Worm (Caenorhabditis elegans) whole organism, midembryonic: ENCODE results near the gene C04B4.2.
A peak's percentile ranks its signal among the peaks of the same experiment; 100 is the strongest.

Source experiments
- T22C8.4 ChIP-seq: fragments of 200-800 bp; sonication (Bioruptor generic); IDR thresholded peaks from 2 replicates; pipeline ENCODE4 v1.3.6; 2022; ENCODE audit warnings: missing genetic modification characterization, missing compliant biosample characterization
- cog-1 ChIP-seq: sonication (generic microtip); optimal IDR thresholded peaks from 2 replicates; lab custom pipeline; 2016; ENCODE audit warnings: missing genetic modification characterization, missing compliant biosample characterization
- flt-1 ChIP-seq: fragments of 200-800 bp; sonication (Bioruptor generic); IDR thresholded peaks from 2 replicates; pipeline ENCODE4 v1.3.6; 2022; ENCODE audit warnings: missing genetic modification characterization, missing compliant biosample characterization
- klf-2 ChIP-seq: fragments of 200-800 bp; sonication (Bioruptor generic); conservative IDR thresholded peaks from 2 replicates; pipeline ENCODE4 v1.3.6; 2022; ENCODE audit warnings: missing genetic modification reagents, missing genetic modification characterization, missing compliant biosample characterization
- med-1 ChIP-seq: sonication (generic microtip); optimal IDR thresholded peaks from 2 replicates; lab custom pipeline; 2017; ENCODE audit warnings: missing genetic modification characterization, mild to moderate bottlenecking, missing compliant biosample characterization, antibody characterized with exemption, missing genetic modification reagents; ENCODE audit not compliant: insufficient read depth
- ref-1 ChIP-seq: fragments of 200-800 bp; sonication (Bioruptor generic); conservative IDR thresholded peaks from 2 replicates; pipeline ENCODE4 v1.3.6; 2022; ENCODE audit warnings: missing genetic modification reagents, missing genetic modification characterization, missing compliant biosample characterization
- tab-1 ChIP-seq: fragments of 200-800 bp; sonication (Bioruptor generic); IDR thresholded peaks from 2 replicates; pipeline ENCODE4 v1.3.6; 2022; ENCODE audit warnings: missing genetic modification characterization, missing compliant biosample characterization
- ztf-23 ChIP-seq: fragments of 200-800 bp; sonication (Bioruptor generic); IDR thresholded peaks from 2 replicates; pipeline ENCODE4 v1.3.6; 2022; ENCODE audit warnings: missing genetic modification reagents, missing genetic modification characterization, missing compliant biosample characterization
- ztf-29 ChIP-seq: fragments of 200-800 bp; sonication (Bioruptor generic); IDR thresholded peaks from 2 replicates; pipeline ENCODE4 v1.3.6; 2022; ENCODE audit warnings: missing genetic modification reagents, missing genetic modification characterization, missing compliant biosample characterization

C04B4.2 gene

DNA sequence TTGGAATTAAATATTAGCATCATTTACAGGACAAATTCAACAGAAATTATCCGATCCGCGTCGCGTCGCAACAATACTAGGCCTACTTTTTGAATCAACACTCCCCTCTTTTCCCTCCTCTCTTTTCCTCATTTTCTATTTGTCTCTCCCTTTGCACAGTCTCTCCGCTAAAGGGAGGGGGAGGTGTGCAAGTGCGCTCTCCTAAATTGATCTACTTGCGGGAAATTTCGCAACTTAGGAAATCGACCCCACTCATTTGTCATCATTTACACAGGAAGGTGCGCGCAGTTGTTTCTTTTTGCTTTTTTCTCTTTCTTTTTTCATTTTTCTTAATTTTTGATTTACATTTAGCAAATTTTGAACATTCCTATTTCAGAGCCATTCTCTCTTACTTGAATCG lies at the start of gene C04B4.2:
C04B4.2 (plus strand) TSS at position 371 of the 400 bp plus-strand sequence.
- TF ChIP-seq flt-1 (GFP tag; lab: Robert Waterston, UW) (no peak), klf-2 (0 out of 2 replicates have a peak, but pooled peaks have one; percentile 29)

DNA sequence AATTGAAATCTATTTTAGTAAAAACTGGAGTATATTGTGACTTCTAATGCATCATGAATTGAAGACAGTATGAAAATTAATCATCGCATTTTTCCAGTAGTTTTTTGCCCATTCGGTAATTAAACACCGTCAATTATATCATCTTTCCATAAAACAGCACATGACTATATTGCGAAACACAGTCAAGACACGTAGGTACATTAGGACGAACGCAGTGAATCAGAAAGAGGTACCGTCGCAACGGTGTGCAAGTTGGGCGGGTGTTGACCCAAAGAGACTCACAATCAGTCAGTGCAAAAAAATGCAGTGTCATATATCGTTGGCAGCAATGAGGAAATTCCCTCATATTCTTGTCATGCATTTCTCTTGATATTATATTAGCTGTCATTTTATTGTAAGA lies 48.7 kb upstream of the C04B4.2 start:
- TF ChIP-seq tab-1 (GFP tag; lab: Robert Waterston, UW) = no peak
- no peak for TF ChIP-seq klf-2
- TF ChIP-seq T22C8.4 (GFP tag; lab: Robert Waterston, UW) = no peak
- TF ChIP-seq ztf-23 = no peak
- no peak for TF ChIP-seq med-1 (GFP tag; lab: Kevin White, UChicago)
- TF ChIP-seq ztf-29 (GFP tag; lab: Robert Waterston, UW) = no peak
- TF ChIP-seq ref-1 (GFP tag; lab: Robert Waterston, UW) = no peak
- no peak for TF ChIP-seq flt-1 (GFP tag; lab: Robert Waterston, UW)
- TF ChIP-seq cog-1 (tag; lab: Kevin White, UChicago) = no peak

ce11 chrX:12235388-12235787 lies 47.7 kb upstream of the C04B4.2 start, which contains the start of gene C23H4.6:
Gene C23H4.6 (plus strand): TSS chrX:12235606.
- TF ChIP-seq klf-2 (no peak), flt-1 (GFP tag; lab: Robert Waterston, UW) (no peak), med-1 (GFP tag; lab: Kevin White, UChicago) (no peak), tab-1 (GFP tag; lab: Robert Waterston, UW) (no peak), ztf-23 (no peak), ztf-29 (GFP tag; lab: Robert Waterston, UW) (no peak)

DNA sequence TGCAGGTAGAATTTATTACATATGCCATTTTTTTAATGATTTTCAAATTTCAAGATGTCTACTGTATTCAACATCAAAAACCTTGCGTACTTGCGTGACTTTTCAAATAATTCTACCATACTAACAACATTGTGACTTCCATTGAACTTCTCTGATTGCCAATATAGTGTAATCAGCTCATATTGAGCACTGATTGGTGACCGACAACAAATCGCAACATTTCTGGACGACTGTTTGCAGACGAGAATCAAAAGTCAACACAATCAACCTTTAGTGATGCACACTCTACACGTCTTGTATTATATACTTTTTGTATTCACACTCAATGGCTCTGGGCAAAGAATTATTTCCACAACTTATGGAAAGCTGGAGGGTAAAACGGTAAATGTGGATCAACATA lies 41.6 kb upstream of the C04B4.2 start, which contains the start of gene cest-3:
cest-3 (plus strand) TSS at position 190 of the 400 bp plus-strand sequence.
- TF ChIP-seq T22C8.4 (GFP tag; lab: Robert Waterston, UW) = no peak
- no peak for TF ChIP-seq ztf-29 (GFP tag; lab: Robert Waterston, UW)
- TF ChIP-seq ztf-23 = no peak
- TF ChIP-seq med-1 (GFP tag; lab: Kevin White, UChicago) = no peak
- no peak for TF ChIP-seq ref-1 (GFP tag; lab: Robert Waterston, UW)
- TF ChIP-seq klf-2 = no peak
- no peak for TF ChIP-seq cog-1 (tag; lab: Kevin White, UChicago)
- no peak for TF ChIP-seq flt-1 (GFP tag; lab: Robert Waterston, UW)
- TF ChIP-seq tab-1 (GFP tag; lab: Robert Waterston, UW) = no peak

DNA sequence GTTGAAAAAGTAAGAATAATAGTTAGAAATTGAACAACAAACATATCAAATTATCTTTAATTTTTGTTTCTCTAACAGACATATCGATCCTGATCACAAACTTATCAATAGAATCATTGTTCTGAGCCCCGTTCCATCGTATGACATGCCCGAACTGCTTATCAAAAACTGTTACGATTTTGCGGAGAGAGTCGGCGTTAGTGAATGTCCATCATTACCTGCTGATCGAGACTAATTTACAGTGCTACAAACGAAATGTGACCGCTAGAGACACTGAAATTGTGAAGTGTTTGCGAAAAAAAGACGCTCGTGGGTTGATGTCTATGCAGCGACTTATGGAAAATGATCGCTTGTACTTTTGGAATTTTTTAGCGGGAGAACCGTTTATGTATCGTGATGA lies 40.2 kb upstream of the C04B4.2 start:
- no peak for TF ChIP-seq med-1 (GFP tag; lab: Kevin White, UChicago)

DNA sequence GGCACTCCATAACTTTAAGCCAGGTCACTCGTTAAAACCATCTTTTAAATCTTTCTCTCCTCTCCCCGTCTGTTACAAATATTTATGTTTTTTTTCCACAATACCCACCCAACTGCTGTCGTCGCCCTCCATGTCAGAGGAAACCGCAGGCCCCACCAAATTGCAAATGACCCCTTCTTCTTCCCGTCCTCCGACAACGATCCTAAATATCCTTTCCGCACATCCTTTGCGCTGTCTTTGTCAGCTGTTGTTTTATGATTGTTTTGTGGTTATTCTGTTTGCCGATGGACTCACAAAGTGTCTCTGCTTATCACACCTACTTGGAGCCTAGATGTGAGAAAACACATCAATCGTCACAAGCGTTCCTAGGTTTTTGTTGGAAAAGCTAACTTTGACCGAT lies 34.9 kb upstream of the C04B4.2 start:
- TF ChIP-seq cog-1 (tag; lab: Kevin White, UChicago) (no peak), T22C8.4 (GFP tag; lab: Robert Waterston, UW) (no peak), tab-1 (GFP tag; lab: Robert Waterston, UW) (no peak), ref-1 (GFP tag; lab: Robert Waterston, UW) (no peak), med-1 (GFP tag; lab: Kevin White, UChicago) (no peak)

DNA sequence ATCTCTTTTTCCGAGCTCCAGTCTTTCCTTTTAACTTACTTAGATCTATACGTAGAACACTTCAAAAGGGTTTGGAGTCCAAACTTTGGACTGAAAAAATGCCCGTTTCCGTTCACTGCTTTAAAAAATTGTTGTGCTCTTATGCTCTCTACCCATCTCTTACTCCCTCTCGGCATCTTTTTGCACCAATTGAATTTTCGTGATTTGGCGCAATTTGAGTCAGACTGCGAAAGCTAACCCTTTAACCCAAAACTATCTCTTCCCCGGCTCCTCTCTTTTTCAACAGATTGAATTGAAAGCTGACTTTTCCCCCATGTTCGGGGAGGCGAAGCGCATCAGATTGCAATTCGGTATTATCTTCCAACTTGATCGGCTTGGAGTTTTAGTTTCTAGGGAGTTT lies 30.9 kb upstream of the C04B4.2 start:
- TF ChIP-seq med-1 (GFP tag; lab: Kevin White, UChicago) (no peak), flt-1 (GFP tag; lab: Robert Waterston, UW) (no peak), klf-2 (no peak), ztf-23 (no peak), ref-1 (GFP tag; lab: Robert Waterston, UW) (no peak), tab-1 (GFP tag; lab: Robert Waterston, UW) (no peak), ztf-29 (GFP tag; lab: Robert Waterston, UW) (no peak), T22C8.4 (GFP tag; lab: Robert Waterston, UW) (no peak), cog-1 (tag; lab: Kevin White, UChicago) (no peak)

DNA sequence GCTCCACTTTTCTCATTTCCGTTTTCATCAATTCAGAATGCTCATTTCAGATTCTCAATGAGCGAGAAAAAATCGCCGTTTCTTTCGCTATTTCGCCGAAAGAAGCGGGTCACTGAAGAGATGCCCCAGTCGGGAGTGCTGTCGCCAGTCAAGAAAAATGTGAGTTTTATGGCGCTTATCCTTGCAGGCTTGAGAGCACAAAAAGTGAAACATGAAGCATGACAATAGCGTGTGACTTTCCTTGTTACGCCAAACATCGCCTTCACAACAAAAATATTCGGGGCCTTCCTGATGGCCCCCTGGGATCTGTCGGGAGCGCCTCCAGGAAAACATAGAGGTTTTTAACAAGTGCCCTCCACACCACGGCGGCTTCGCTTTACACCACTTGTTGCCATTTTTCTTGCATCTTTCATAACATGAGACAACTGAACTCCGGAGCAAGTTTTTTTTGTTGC lies 26.5 kb upstream of the C04B4.2 start, which contains the start of gene E01G6.2:
E01G6.2 (plus strand) TSS at position 51 of the 455 bp plus-strand sequence.
- no peak for TF ChIP-seq ref-1 (GFP tag; lab: Robert Waterston, UW)
- no peak for TF ChIP-seq klf-2
- no peak for TF ChIP-seq cog-1 (tag; lab: Kevin White, UChicago)
- no peak for TF ChIP-seq flt-1 (GFP tag; lab: Robert Waterston, UW)
- no peak for TF ChIP-seq tab-1 (GFP tag; lab: Robert Waterston, UW)
- no peak for TF ChIP-seq T22C8.4 (GFP tag; lab: Robert Waterston, UW)
- TF ChIP-seq ztf-29 (GFP tag; lab: Robert Waterston, UW) = no peak
- no peak for TF ChIP-seq ztf-23
- TF ChIP-seq med-1 (GFP tag; lab: Kevin White, UChicago) = no peak

- no peak for TF ChIP-seq med-1 (GFP tag; lab: Kevin White, UChicago)
- peak; percentile 8; the same call in 1 of the 2 replicates for TF ChIP-seq ztf-29 (GFP tag; lab: Robert Waterston, UW)
- TF ChIP-seq klf-2 = no peak
Measured at ce11 chrX:12260381-12260931, 22.6 kb upstream of the C04B4.2 start, which contains the start of gene E01G6.1. Gene E01G6.1 (plus strand): TSS chrX:12260881.

DNA sequence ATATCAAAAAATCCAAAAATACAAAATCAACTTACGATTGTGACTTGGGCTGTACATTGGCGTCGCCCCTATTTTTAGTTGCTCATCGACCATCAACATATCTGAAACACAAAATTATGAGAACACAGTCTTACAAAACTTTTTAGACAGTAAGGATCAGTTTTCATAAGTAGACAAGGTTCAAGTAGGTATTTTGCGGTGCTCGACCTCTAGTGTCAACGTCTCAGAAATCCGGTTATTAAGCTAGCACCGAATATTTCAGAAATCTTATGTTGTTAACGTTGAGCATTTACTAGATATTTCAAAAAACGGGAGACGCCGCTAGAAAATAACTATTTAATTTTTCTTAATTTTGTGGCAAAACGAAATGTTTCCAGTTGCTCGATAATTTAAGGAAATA lies 12.2 kb upstream of the C04B4.2 start, which contains the start of gene otpl-8:
otpl-8 (minus strand) TSS at position 101 of the 400 bp plus-strand sequence.
- no peak for TF ChIP-seq ztf-29 (GFP tag; lab: Robert Waterston, UW)
- TF ChIP-seq flt-1 (GFP tag; lab: Robert Waterston, UW) = no peak
- no peak for TF ChIP-seq med-1 (GFP tag; lab: Kevin White, UChicago)
- TF ChIP-seq cog-1 (tag; lab: Kevin White, UChicago) = no peak
- no peak for TF ChIP-seq klf-2
- no peak for TF ChIP-seq tab-1 (GFP tag; lab: Robert Waterston, UW)
- no peak for TF ChIP-seq ref-1 (GFP tag; lab: Robert Waterston, UW)
